Fruit fly (Drosophila melanogaster): ENCODE data around the gene Whamy.

dm6 chr3R:9745442-9745841, 28.8 kb downstream of the Whamy start:
- no peak for TF ChIP-seq psq (optimal IDR thresholded peaks at IDR 0.05)
- TF ChIP-seq Sin3A (optimal IDR thresholded peaks at IDR 0.05) = no peak
- no peak for TF ChIP-seq ttk (optimal IDR thresholded peaks at IDR 0.05)
- no peak for TF ChIP-seq h (optimal IDR thresholded peaks at IDR 0.05)

All from Kc167 (cell line).